Fruit fly (Drosophila melanogaster) whole organism, embryonic: ENCODE measurements around the gene Sys1.

ENCODE experiments used
- Bgb ChIP-seq: fragments of 200-800 bp; sonication (Bioruptor generic); IDR thresholded peaks from 2 replicates; pipeline ENCODE4 v1.3.6; 2022; ENCODE audit warnings: missing biosample characterization, missing genetic modification characterization; ENCODE audit not compliant: partially characterized antibody
- BtbVII ChIP-seq: fragments of 200-800 bp; sonication (Bioruptor generic); optimal IDR thresholded peaks from 3 replicates; lab custom pipeline; 2017; ENCODE audit warnings: missing biosample characterization, mild to moderate bottlenecking, missing genetic modification characterization
- CG1024 ChIP-seq: fragments of 200-800 bp; sonication (Bioruptor generic); IDR thresholded peaks from 2 replicates; pipeline ENCODE4 v1.3.6; 2022; ENCODE audit warnings: missing biosample characterization, missing genetic modification characterization
- CG10366 ChIP-seq: fragments of 200-800 bp; sonication (Bioruptor generic); IDR thresholded peaks from 2 replicates; pipeline ENCODE4 v1.3.6; 2022; ENCODE audit warnings: missing biosample characterization, missing genetic modification characterization
- CG12299 ChIP-seq: fragments of 200-800 bp; sonication (Bioruptor generic); optimal IDR thresholded peaks from 2 replicates; lab custom pipeline; 2018; ENCODE audit warnings: missing biosample characterization, mild to moderate bottlenecking, missing genetic modification characterization
- CG15514 ChIP-seq: fragments of 200-800 bp; sonication (Bioruptor generic); optimal IDR thresholded peaks from 3 replicates; lab custom pipeline; 2017; ENCODE audit warnings: missing biosample characterization, missing genetic modification characterization, mild to moderate bottlenecking, moderate library complexity, missing genetic modification reagents
- CG17612 ChIP-seq: fragments of 200-800 bp; sonication (Bioruptor generic); IDR thresholded peaks from 2 replicates; pipeline ENCODE4 v1.3.6; 2022; ENCODE audit warnings: missing biosample characterization, missing genetic modification characterization
- CG17829 ChIP-seq: fragments of 200-800 bp; optimal IDR thresholded peaks from 2 replicates; lab custom pipeline; 2019; ENCODE audit warnings: missing biosample characterization, mild to moderate bottlenecking, missing genetic modification characterization, moderate library complexity
- CG18619 ChIP-seq: fragments of 200-800 bp; sonication (Bioruptor generic); optimal IDR thresholded peaks from 3 replicates; lab custom pipeline; 2017; ENCODE audit warnings: missing biosample characterization, mild to moderate bottlenecking, missing genetic modification characterization
- CG2678 ChIP-seq: fragments of 200-800 bp; sonication (Bioruptor generic); optimal IDR thresholded peaks from 3 replicates; lab custom pipeline; 2019; ENCODE audit warnings: missing biosample characterization, mild to moderate bottlenecking, missing genetic modification characterization, moderate library complexity
- CG32772 ChIP-seq: fragments of 200-800 bp; sonication (Bioruptor generic); IDR thresholded peaks from 2 replicates; pipeline ENCODE4 v1.3.6; 2022; ENCODE audit warnings: missing biosample characterization, missing genetic modification characterization
- CG3407 ChIP-seq: fragments of 200-800 bp; sonication (Bioruptor generic); optimal IDR thresholded peaks from 2 replicates; lab custom pipeline; 2018; ENCODE audit warnings: missing biosample characterization, mild to moderate bottlenecking, missing genetic modification characterization
- CG43689 ChIP-seq: fragments of 200-800 bp; sonication (Bioruptor generic); IDR thresholded peaks from 2 replicates; pipeline ENCODE4 v1.3.6; 2022; ENCODE audit warnings: missing biosample characterization, missing genetic modification characterization
- CG4820 ChIP-seq: fragments of 200-800 bp; sonication (Bioruptor generic); optimal IDR thresholded peaks from 3 replicates; lab custom pipeline; 2016; ENCODE audit warnings: missing biosample characterization, missing genetic modification characterization
- CG6791 ChIP-seq: fragments of 200-800 bp; sonication (Bioruptor generic); IDR thresholded peaks from 3 replicates; pipeline ENCODE4 v1.3.6; 2022; ENCODE audit warnings: missing biosample characterization, missing genetic modification characterization; ENCODE audit not compliant: partially characterized antibody
- CG7963 ChIP-seq: fragments of 200-800 bp; sonication (Bioruptor generic); IDR thresholded peaks from 3 replicates; pipeline ENCODE4 v1.3.6; 2022; ENCODE audit warnings: missing biosample characterization, missing genetic modification characterization; ENCODE audit not compliant: partially characterized antibody
- CG8765 ChIP-seq: fragments of 200-800 bp; sonication (Bioruptor generic); IDR thresholded peaks from 2 replicates; pipeline ENCODE4 v1.3.6; 2022; ENCODE audit warnings: missing biosample characterization, missing genetic modification characterization
- CG8924 ChIP-seq: fragments of 200-800 bp; optimal IDR thresholded peaks from 3 replicates; lab custom pipeline; 2019; ENCODE audit warnings: missing biosample characterization, mild to moderate bottlenecking, missing genetic modification characterization, moderate library complexity
- D19A ChIP-seq: fragments of 200-800 bp; optimal IDR thresholded peaks from 3 replicates; lab custom pipeline; 2019; ENCODE audit warnings: missing biosample characterization, mild to moderate bottlenecking, missing genetic modification characterization, moderate library complexity
- Ets97D ChIP-seq: fragments of 200-800 bp; sonication (Bioruptor generic); optimal IDR thresholded peaks from 3 replicates; lab custom pipeline; 2016; ENCODE audit warnings: missing biosample characterization, missing genetic modification characterization
- Hand ChIP-seq: fragments of 200-800 bp; sonication (Bioruptor generic); optimal IDR thresholded peaks from 2 replicates; lab custom pipeline; 2017; ENCODE audit warnings: mild to moderate bottlenecking, missing biosample characterization, missing genetic modification reagents, missing genetic modification characterization
- Hr78 ChIP-seq, 2 experiments: fragments of 200-800 bp in 1 of 2; fragments of >200 bp in 1 of 2; sonication (Bioruptor generic) in 1 of 2; optimal IDR thresholded peaks; 2 replicates each; lab custom pipeline; 2017 to 2019; ENCODE audit warnings: missing biosample characterization in 2 of 2, missing genetic modification characterization in 2 of 2, mild to moderate bottlenecking in 1 of 2, moderate library complexity in 1 of 2
- Max ChIP-seq: fragments of 200-800 bp; sonication (Bioruptor generic); optimal IDR thresholded peaks from 2 replicates; lab custom pipeline; 2016; ENCODE audit warnings: missing biosample characterization, mild to moderate bottlenecking, missing genetic modification characterization
- Rfx ChIP-seq: fragments of 200-800 bp; sonication (Bioruptor generic); IDR thresholded peaks from 2 replicates; pipeline ENCODE4 v1.3.6; 2022; ENCODE audit warnings: missing biosample characterization, missing genetic modification characterization
- Sox102F ChIP-seq: fragments of 200-800 bp; sonication (Bioruptor generic); optimal IDR thresholded peaks from 2 replicates; lab custom pipeline; 2018; ENCODE audit warnings: missing biosample characterization, mild to moderate bottlenecking, missing genetic modification characterization, moderate library complexity
- Spps ChIP-seq: fragments of 200-800 bp; sonication (Bioruptor generic); optimal IDR thresholded peaks from 2 replicates; lab custom pipeline; 2018; ENCODE audit warnings: missing biosample characterization, mild to moderate bottlenecking, missing genetic modification characterization
- Sry-δ ChIP-seq: fragments of 200-800 bp; sonication (Bioruptor generic); optimal IDR thresholded peaks from 2 replicates; lab custom pipeline; 2016; ENCODE audit warnings: missing biosample characterization, missing genetic modification characterization
- Taf1 ChIP-seq: fragments of 200-800 bp; sonication (Bioruptor generic); IDR thresholded peaks from 2 replicates; pipeline ENCODE4 v1.3.6; 2022; ENCODE audit warnings: missing biosample characterization, missing genetic modification characterization
- Xrp1 ChIP-seq: fragments of 200-800 bp; sonication (Bioruptor generic); IDR thresholded peaks from 2 replicates; pipeline ENCODE4 v1.3.6; 2022; ENCODE audit warnings: missing biosample characterization, missing genetic modification characterization
- ac ChIP-seq: fragments of 200-800 bp; sonication (Bioruptor generic); optimal IDR thresholded peaks from 3 replicates; lab custom pipeline; 2017; ENCODE audit warnings: missing biosample characterization, mild to moderate bottlenecking, missing genetic modification characterization
- al ChIP-seq: fragments of 200-800 bp; sonication (Bioruptor generic); IDR thresholded peaks from 2 replicates; pipeline ENCODE4 v1.3.6; 2022; ENCODE audit warnings: missing biosample characterization, missing genetic modification characterization
- ara ChIP-seq: fragments of 200-800 bp; sonication (Bioruptor generic); IDR thresholded peaks from 2 replicates; pipeline ENCODE4 v1.3.6; 2022; ENCODE audit warnings: missing biosample characterization, missing genetic modification characterization
- az2 ChIP-seq: fragments of 200-800 bp; sonication (Bioruptor generic); optimal IDR thresholded peaks from 3 replicates; lab custom pipeline; 2016; ENCODE audit warnings: missing biosample characterization, missing genetic modification characterization
- cas ChIP-seq: fragments of 200-800 bp; sonication (Bioruptor generic); IDR thresholded peaks from 2 replicates; pipeline ENCODE4 v1.3.6; 2022; ENCODE audit warnings: missing biosample characterization, missing genetic modification characterization
- crc ChIP-seq: fragments of 200-800 bp; sonication (Bioruptor generic); optimal IDR thresholded peaks from 2 replicates; lab custom pipeline; 2016; ENCODE audit warnings: missing biosample characterization, missing genetic modification characterization
- croc ChIP-seq: fragments of 200-800 bp; sonication (Bioruptor generic); conservative IDR thresholded peaks from 3 replicates; pipeline ENCODE4 v1.3.6; 2022; ENCODE audit warnings: missing biosample characterization, missing genetic modification characterization
- dimm ChIP-seq: fragments of 200-800 bp; sonication (Bioruptor generic); IDR thresholded peaks from 2 replicates; pipeline ENCODE4 v1.3.6; 2022; ENCODE audit warnings: missing biosample characterization, missing genetic modification characterization
- dmrt11E ChIP-seq: fragments of 200-800 bp; sonication (Bioruptor generic); optimal IDR thresholded peaks from 3 replicates; lab custom pipeline; 2018; ENCODE audit warnings: missing biosample characterization, mild to moderate bottlenecking, missing genetic modification characterization, moderate library complexity
- fru ChIP-seq: fragments of >200 bp; optimal IDR thresholded peaks from 2 replicates; lab custom pipeline; 2017
- ham ChIP-seq: fragments of 200-800 bp; sonication (Bioruptor generic); IDR thresholded peaks from 2 replicates; pipeline ENCODE4 v1.3.6; 2022; ENCODE audit warnings: missing biosample characterization, missing genetic modification characterization
- jigr1 ChIP-seq: fragments of 200-800 bp; sonication (Bioruptor generic); IDR thresholded peaks from 3 replicates; pipeline ENCODE4 v1.3.6; 2022; ENCODE audit warnings: missing biosample characterization, missing genetic modification characterization
- lmd ChIP-seq: fragments of 200-800 bp; sonication (Bioruptor generic); IDR thresholded peaks from 2 replicates; pipeline ENCODE4 v1.3.6; 2022; ENCODE audit warnings: missing biosample characterization, missing genetic modification characterization
- nom ChIP-seq: fragments of 200-800 bp; sonication (Bioruptor generic); optimal IDR thresholded peaks from 2 replicates; lab custom pipeline; 2017; ENCODE audit warnings: missing biosample characterization, missing genetic modification characterization, mild to moderate bottlenecking, moderate library complexity, missing genetic modification reagents
- schlank ChIP-seq: fragments of 200-800 bp; sonication (Bioruptor generic); optimal IDR thresholded peaks from 2 replicates; lab custom pipeline; 2018; ENCODE audit warnings: missing biosample characterization, mild to moderate bottlenecking, missing genetic modification characterization
- sim ChIP-seq: fragments of 200-800 bp; sonication (Bioruptor generic); IDR thresholded peaks from 2 replicates; pipeline ENCODE4 v1.3.6; 2022; ENCODE audit warnings: missing biosample characterization, missing genetic modification characterization
- slou ChIP-seq: fragments of 200-800 bp; sonication (Bioruptor generic); optimal IDR thresholded peaks from 3 replicates; lab custom pipeline; 2016; ENCODE audit warnings: missing biosample characterization, missing genetic modification characterization
- sqz ChIP-seq: fragments of 200-800 bp; sonication (Bioruptor generic); optimal IDR thresholded peaks from 3 replicates; lab custom pipeline; 2018; ENCODE audit warnings: missing biosample characterization, mild to moderate bottlenecking, missing genetic modification characterization
- sr ChIP-seq: fragments of 200-800 bp; sonication (Bioruptor generic); IDR thresholded peaks from 3 replicates; pipeline ENCODE4 v1.3.6; 2022; ENCODE audit warnings: missing biosample characterization, missing genetic modification characterization
- tll ChIP-seq, 2 experiments: fragments of 200-800 bp in 1 of 2; fragments of >200 bp in 1 of 2; sonication (Bioruptor generic) in 1 of 2; optimal IDR thresholded peaks; 2 replicates each; lab custom pipeline; 2017 to 2019; ENCODE audit warnings: missing biosample characterization in 2 of 2, missing genetic modification characterization in 2 of 2, mild to moderate bottlenecking in 1 of 2, moderate library complexity in 1 of 2
- toy ChIP-seq: fragments of 200-800 bp; sonication (Bioruptor generic); IDR thresholded peaks from 2 replicates; pipeline ENCODE4 v1.3.6; 2022; ENCODE audit warnings: missing biosample characterization, missing genetic modification characterization
- z ChIP-seq: fragments of 200-800 bp; sonication (Bioruptor generic); IDR thresholded peaks from 3 replicates; pipeline ENCODE4 v1.3.6; 2022; ENCODE audit warnings: missing biosample characterization, missing genetic modification characterization

The Sys1 gene

DNA sequence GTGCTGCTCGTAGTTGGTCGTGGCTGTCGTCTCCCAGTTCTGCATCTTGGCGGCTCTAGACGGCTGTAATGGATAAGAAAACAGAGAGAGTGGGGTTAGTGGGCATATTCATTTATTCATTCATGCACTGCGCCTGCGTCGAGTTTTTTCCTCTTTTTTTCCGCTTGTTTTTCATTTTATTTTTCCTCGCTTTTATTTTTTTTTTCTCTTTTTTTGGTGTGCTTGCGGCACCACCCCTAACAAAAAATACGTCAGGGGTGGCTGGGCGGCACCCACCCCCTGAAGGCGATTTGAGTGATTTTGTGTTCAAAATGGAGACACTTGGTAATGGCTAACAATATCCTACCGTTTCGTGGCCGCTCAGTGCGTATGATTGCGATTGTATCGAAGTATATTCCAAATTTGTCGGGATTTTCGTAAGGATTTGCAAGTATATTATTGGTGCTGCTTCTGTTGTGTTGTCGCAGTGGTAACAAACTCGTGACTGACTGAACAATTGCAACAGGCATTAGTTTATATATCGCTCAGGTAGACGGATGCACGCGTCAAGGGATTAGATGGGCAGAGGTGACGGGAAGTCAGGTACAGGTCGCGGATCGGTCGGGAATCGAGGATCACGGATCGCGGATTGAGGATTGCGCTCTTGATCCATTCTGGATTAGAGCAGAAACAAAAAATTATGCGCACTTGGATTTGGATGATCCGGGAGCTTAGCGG is 41.6 kb downstream of the Sys1 start (continued):
- TF ChIP-seq CG18619 (peak; percentile 29), CG32772 (no peak), CG8765 (no peak), CG17829 (tag; lab: Kevin White, UChicago) (no peak), CG7963 (no peak), CG2678 (tag; lab: Kevin White, UChicago) (no peak), croc (GFP tag; lab: Robert Waterston, UW) (no peak), sqz (peak; percentile 93), CG12299 (tag; lab: Kevin White, UChicago) (peak; percentile 2), az2 (GFP tag; lab: Kevin White, UChicago) (no peak), sim (GFP tag; lab: Robert Waterston, UW) (no peak), CG3407 (GFP tag; lab: Kevin White, UChicago) (no peak), ham (GFP tag; lab: Robert Waterston, UW) (no peak), CG4820 (GFP tag; lab: Kevin White, UChicago) (no peak), nom (peak; percentile 96), ac (GFP tag; lab: Kevin White, UChicago) (no peak), Hand (peak; percentile 91), fru (lab: Kevin White, UChicago) (no peak), tll (GFP tag; optimal IDR thresholded peaks at IDR 0.05; lab: Kevin White, UChicago) (peak in 1 of 2 experiments; percentile 80), Sry-δ (GFP tag; lab: Kevin White, UChicago) (no peak), Xrp1 (no peak), Hr78 (GFP tag; optimal IDR thresholded peaks at IDR 0.05; lab: Kevin White, UChicago) (no peak), crc (GFP tag; lab: Kevin White, UChicago) (no peak), Max (GFP tag; lab: Kevin White, UChicago) (no peak), dmrt11E (tag; lab: Kevin White, UChicago) (no peak), ara (no peak), al (no peak), Rfx (peak; percentile 66; the same call in 1 of the 2 replicates), jigr1 (no peak), CG15514 (GFP tag; lab: Kevin White, UChicago) (peak; percentile 70), Spps (tag; lab: Kevin White, UChicago) (no peak), dimm (GFP tag; lab: Robert Waterston, UW) (no peak), CG8924 (tag; lab: Kevin White, UChicago) (no peak), Ets97D (GFP tag; lab: Kevin White, UChicago) (no peak), Taf1 (no peak), CG1024 (no peak), lmd (GFP tag; lab: Robert Waterston, UW) (no peak), CG17612 (GFP tag; lab: Robert Waterston, UW) (no peak), Bgb (GFP tag; lab: Robert Waterston, UW) (no peak), schlank (peak; percentile 55), CG10366 (no peak), sr (GFP tag; lab: Robert Waterston, UW) (no peak), toy (GFP tag; lab: Robert Waterston, UW) (peak; percentile 48; the same call in 1 of the 2 replicates), slou (GFP tag; lab: Kevin White, UChicago) (no peak), BtbVII (GFP tag; lab: Kevin White, UChicago) (peak; percentile 84), CG43689 (no peak), Sox102F (GFP tag; lab: Kevin White, UChicago) (no peak), cas (GFP tag; lab: Robert Waterston, UW) (no peak), z (GFP tag; lab: Robert Waterston, UW) (peak; percentile 89), D19A (tag; lab: Kevin White, UChicago) (no peak), CG6791 (no peak)
